Fruit fly (Drosophila melanogaster): ENCODE data around the gene CG5026.

The CG5026 gene

dm6 chr3L:8985848-8986320 is 17.6 kb downstream of the CG5026 start, which contains the start of gene Galk:
Gene Galk (minus strand): TSS chr3L:8986091.
- peak; percentile 38 for TF ChIP-seq CG17801 (GFP tag; optimal IDR thresholded peaks at IDR 0.05; ENCODE audit: partially characterized antibody)

- TF ChIP-seq CG17801 (GFP tag; optimal IDR thresholded peaks at IDR 0.05; ENCODE audit: partially characterized antibody), result no peak
Observed at dm6 chr3L:8986582-8986981, 18.3 kb downstream of the CG5026 start, which contains the start of gene CG5068. Gene CG5068 (plus strand): TSS chr3L:8986710.

DNA sequence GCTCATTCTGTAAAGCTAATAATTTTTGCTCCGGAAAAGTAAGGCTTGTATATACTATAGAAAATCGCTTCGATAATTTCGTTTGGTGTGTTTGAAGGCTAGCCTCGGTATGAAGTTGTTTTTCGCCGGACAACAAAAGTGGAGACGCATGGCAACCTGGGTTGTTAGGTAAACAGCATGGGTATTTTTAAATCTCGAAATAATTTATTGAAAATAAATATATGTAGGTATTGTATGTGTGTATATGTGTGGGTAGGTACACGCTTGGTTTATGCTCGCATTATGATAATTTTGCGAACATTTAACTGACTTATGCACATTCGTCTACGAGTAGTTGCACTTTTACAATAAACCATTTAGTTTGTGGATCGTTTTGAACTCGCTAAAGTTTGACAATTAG is 21.8 kb downstream of the CG5026 start, which contains the start of gene CG5280:
TSS of gene CG5280 (minus strand) at position 101 of the 400 bp plus-strand sequence.
- TF ChIP-seq CG17801 (GFP tag; optimal IDR thresholded peaks at IDR 0.05; ENCODE audit: partially characterized antibody), result no peak

DNA sequence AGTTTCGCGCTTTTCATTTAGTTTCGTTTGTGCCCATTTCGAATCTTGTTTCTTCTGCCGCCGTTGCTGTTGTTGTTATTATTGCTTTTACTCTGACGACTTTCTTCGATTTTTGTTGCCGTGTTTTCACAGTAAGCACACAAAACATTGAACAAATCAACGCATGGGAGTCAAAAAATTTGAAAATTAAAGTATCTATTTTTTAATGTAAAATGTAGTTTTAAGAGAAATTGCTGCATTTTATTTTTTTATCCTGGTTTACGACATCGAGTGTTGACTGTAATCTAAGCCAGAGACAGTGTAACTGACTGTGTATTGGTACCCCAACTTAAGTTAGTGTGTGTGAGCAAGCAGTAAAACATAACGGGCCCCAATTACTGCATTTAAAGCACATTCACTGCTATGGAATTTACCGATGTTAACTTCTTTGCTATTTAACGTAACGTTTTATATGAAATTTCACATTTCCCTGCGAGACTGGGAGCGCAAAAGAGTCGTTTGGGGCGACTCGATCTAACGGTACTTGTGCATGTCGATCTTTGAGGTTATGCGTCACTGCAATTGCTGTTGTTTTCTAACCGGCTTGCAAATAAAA is 27.9 kb downstream of the CG5026 start:
- peak; percentile 97 for TF ChIP-seq CG17801 (GFP tag; optimal IDR thresholded peaks at IDR 0.05; ENCODE audit: partially characterized antibody)

DNA sequence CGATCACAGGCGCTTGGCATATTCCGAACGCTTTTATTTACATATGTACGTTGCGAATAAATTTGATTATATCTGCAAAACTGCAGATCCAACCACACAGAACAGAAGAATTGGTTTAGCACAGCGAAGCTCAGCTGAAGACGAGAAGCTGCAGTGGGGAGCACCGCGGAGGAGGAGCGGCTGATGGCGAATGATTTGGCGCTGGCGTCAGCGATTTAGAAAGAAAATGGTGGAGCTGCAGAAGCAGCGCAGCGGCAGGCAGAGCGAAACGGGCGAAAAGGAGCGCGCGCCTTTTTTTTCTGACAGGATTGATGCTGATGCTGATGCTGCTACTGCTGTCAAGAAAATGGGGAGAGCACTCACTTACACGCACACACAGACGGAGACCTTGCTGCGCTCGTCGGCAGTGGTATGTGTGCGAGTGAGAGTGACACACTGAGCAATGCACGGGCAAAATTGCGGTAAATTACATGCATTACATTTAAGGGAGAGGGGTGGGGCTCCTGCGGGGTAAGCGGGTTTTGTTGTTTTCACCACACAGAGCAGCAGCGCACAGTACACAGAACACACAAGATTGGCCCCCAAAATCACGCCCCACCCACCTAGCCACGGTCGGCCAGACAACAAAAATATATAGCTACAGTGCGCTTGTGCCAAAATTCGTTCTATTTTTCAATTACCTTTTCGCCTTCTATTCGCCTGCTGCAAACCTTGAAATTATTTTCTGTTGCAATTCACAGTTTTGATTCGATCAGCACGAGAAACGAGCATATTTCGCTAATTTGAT is 28.8 kb downstream of the CG5026 start:
- TF ChIP-seq CG17801 (GFP tag; optimal IDR thresholded peaks at IDR 0.05; ENCODE audit: partially characterized antibody), result no peak

dm6 chr3L:8997686-8998239 is 29.4 kb downstream of the CG5026 start, which contains the start of the genes smg and CG5087:
Gene smg (minus strand): TSS chr3L:8997989.
Gene CG5087 (plus strand): TSS chr3L:8998184.
- peak; percentile 43 for TF ChIP-seq CG17801 (GFP tag; optimal IDR thresholded peaks at IDR 0.05; ENCODE audit: partially characterized antibody)

- no peak for TF ChIP-seq CG17801 (GFP tag; optimal IDR thresholded peaks at IDR 0.05; ENCODE audit: partially characterized antibody)
Observed at dm6 chr3L:9002527-9002926, 34.2 kb downstream of the CG5026 start.

- no peak for TF ChIP-seq CG17801 (GFP tag; optimal IDR thresholded peaks at IDR 0.05; ENCODE audit: partially characterized antibody)
Observed at dm6 chr3L:9003369-9003768, 35.0 kb downstream of the CG5026 start.

dm6 chr3L:9004788-9005246 is 36.5 kb downstream of the CG5026 start, which contains the start of gene Doc3:
Gene Doc3 (plus strand): TSS chr3L:9005196.
- no peak for TF ChIP-seq CG17801 (GFP tag; optimal IDR thresholded peaks at IDR 0.05; ENCODE audit: partially characterized antibody)

- TF ChIP-seq CG17801 (GFP tag; optimal IDR thresholded peaks at IDR 0.05; ENCODE audit: partially characterized antibody), result no peak
Observed at dm6 chr3L:9009738-9010137, 41.4 kb downstream of the CG5026 start, which contains the start of gene CG5194. Gene CG5194 (minus strand): TSS chr3L:9009838.

- no peak for TF ChIP-seq CG17801 (GFP tag; optimal IDR thresholded peaks at IDR 0.05; ENCODE audit: partially characterized antibody)
Observed at dm6 chr3L:9011485-9012389, 43.4 kb downstream of the CG5026 start.

DNA sequence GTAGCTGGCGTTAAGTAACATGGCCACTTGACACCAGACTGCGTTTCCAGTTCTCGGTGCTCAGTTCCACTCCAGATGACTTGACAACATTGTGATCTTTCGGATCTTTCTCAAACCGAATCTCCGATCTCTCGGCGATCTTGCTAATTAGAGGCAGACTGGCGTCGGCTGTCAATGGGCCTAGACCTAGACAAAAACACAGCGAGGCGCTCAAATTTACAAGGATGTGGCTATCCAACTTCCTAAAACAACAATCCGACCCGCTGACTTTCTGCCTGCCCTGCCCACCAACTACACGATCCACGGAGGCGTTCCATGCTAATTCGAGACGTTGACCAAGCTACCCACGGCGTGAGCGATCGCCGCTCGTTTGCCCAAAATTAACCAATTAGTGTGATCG is 45.4 kb downstream of the CG5026 start:
- TF ChIP-seq CG17801 (GFP tag; optimal IDR thresholded peaks at IDR 0.05; ENCODE audit: partially characterized antibody), result no peak

dm6 chr3L:9017414-9017813 is 49.1 kb downstream of the CG5026 start:
- no peak for TF ChIP-seq CG17801 (GFP tag; optimal IDR thresholded peaks at IDR 0.05; ENCODE audit: partially characterized antibody)

dm6 chr3L:9019196-9019662 is 50.9 kb downstream of the CG5026 start, which contains the start of gene Doc2:
Gene Doc2 (minus strand): TSS chr3L:9019246.
- no peak for TF ChIP-seq CG17801 (GFP tag; optimal IDR thresholded peaks at IDR 0.05; ENCODE audit: partially characterized antibody)

Data from ovary, adult (tissue).